Fruit fly (Drosophila melanogaster) whole organism, embryonic: ENCODE measurements around the gene dnc.

Experiments used
- ATbp ChIP-seq: fragments of 200-800 bp; sonication (Bioruptor generic); optimal IDR thresholded peaks from 2 replicates; lab custom pipeline; 2017; ENCODE audit warnings: missing biosample characterization, mild to moderate bottlenecking, missing genetic modification characterization, missing genetic modification reagents
- Abd-B ChIP-seq: fragments of 200-800 bp; sonication (Bioruptor generic); optimal IDR thresholded peaks from 2 replicates; lab custom pipeline; 2018; ENCODE audit warnings: missing biosample characterization, mild to moderate bottlenecking, missing genetic modification characterization, moderate library complexity
- CG10543 ChIP-seq: fragments of 200-800 bp; sonication (Bioruptor generic); optimal IDR thresholded peaks from 3 replicates; lab custom pipeline; 2017; ENCODE audit warnings: missing biosample characterization, mild to moderate bottlenecking, missing genetic modification characterization, moderate library complexity
- CG11560 ChIP-seq: fragments of 200-800 bp; sonication (Bioruptor generic); IDR thresholded peaks from 3 replicates; pipeline ENCODE4 v1.3.6; 2022; ENCODE audit warnings: missing biosample characterization, missing genetic modification characterization
- CG12391 ChIP-seq: fragments of 200-800 bp; sonication (Bioruptor generic); optimal IDR thresholded peaks from 3 replicates; lab custom pipeline; 2018; ENCODE audit warnings: missing biosample characterization, mild to moderate bottlenecking, missing genetic modification characterization, moderate library complexity
- CG14710 ChIP-seq: fragments of 200-800 bp; sonication (Bioruptor generic); optimal IDR thresholded peaks from 3 replicates; lab custom pipeline; 2019; ENCODE audit warnings: missing biosample characterization, mild to moderate bottlenecking, missing genetic modification characterization, moderate library complexity
- CG15514 ChIP-seq: fragments of 200-800 bp; sonication (Bioruptor generic); optimal IDR thresholded peaks from 3 replicates; lab custom pipeline; 2017; ENCODE audit warnings: missing biosample characterization, missing genetic modification characterization, mild to moderate bottlenecking, moderate library complexity, missing genetic modification reagents
- CG15696 ChIP-seq: fragments of 200-800 bp; sonication (Bioruptor generic); optimal IDR thresholded peaks from 2 replicates; lab custom pipeline; 2019; ENCODE audit warnings: missing biosample characterization, mild to moderate bottlenecking, missing genetic modification characterization, moderate library complexity
- CG17568 ChIP-seq: fragments of 200-800 bp; sonication (Bioruptor generic); optimal IDR thresholded peaks from 2 replicates; lab custom pipeline; 2018; ENCODE audit warnings: missing biosample characterization, mild to moderate bottlenecking, missing genetic modification characterization, moderate library complexity
- CG17912 ChIP-seq: fragments of 200-800 bp; sonication (Bioruptor generic); optimal IDR thresholded peaks from 2 replicates; lab custom pipeline; 2018; ENCODE audit warnings: missing biosample characterization, mild to moderate bottlenecking, missing genetic modification characterization
- CG2678 ChIP-seq: fragments of 200-800 bp; sonication (Bioruptor generic); optimal IDR thresholded peaks from 3 replicates; lab custom pipeline; 2019; ENCODE audit warnings: missing biosample characterization, mild to moderate bottlenecking, missing genetic modification characterization, moderate library complexity
- CG30020 ChIP-seq: fragments of 200-800 bp; optimal IDR thresholded peaks from 2 replicates; lab custom pipeline; 2019; ENCODE audit warnings: missing biosample characterization, mild to moderate bottlenecking, missing genetic modification characterization, moderate library complexity
- CG3726 ChIP-seq: fragments of 200-800 bp; sonication (Bioruptor generic); IDR thresholded peaks from 3 replicates; pipeline ENCODE4, ENCODE4 v1.3.6; 2022; ENCODE audit warnings: missing biosample characterization, missing genetic modification characterization
- CG4424 ChIP-seq: fragments of 200-800 bp; sonication (Bioruptor generic); optimal IDR thresholded peaks from 3 replicates; lab custom pipeline; 2016; ENCODE audit warnings: missing biosample characterization, missing genetic modification characterization
- CG4854 ChIP-seq: fragments of 200-800 bp; sonication (Bioruptor generic); optimal IDR thresholded peaks from 2 replicates; lab custom pipeline; 2016; ENCODE audit warnings: missing biosample characterization, missing genetic modification characterization, inconsistent platforms
- CG6689 ChIP-seq: fragments of 200-800 bp; sonication (Bioruptor generic); IDR thresholded peaks from 2 replicates; pipeline ENCODE4 v1.3.6; 2022; ENCODE audit warnings: missing biosample characterization, missing genetic modification characterization
- CG7839 ChIP-seq: fragments of 200-800 bp; sonication (Bioruptor generic); optimal IDR thresholded peaks from 3 replicates; lab custom pipeline; 2018; ENCODE audit warnings: missing biosample characterization, mild to moderate bottlenecking, missing genetic modification characterization, moderate library complexity
- Dad ChIP-seq: fragments of 200-800 bp; sonication (Bioruptor generic); optimal IDR thresholded peaks from 3 replicates; lab custom pipeline; 2016; ENCODE audit warnings: missing biosample characterization, missing genetic modification characterization
- Dbx ChIP-seq: fragments of 200-800 bp; sonication (Bioruptor generic); IDR thresholded peaks from 3 replicates; pipeline ENCODE4 v1.3.6; 2022; ENCODE audit warnings: missing biosample characterization, missing genetic modification characterization
- H15 ChIP-seq: fragments of 200-800 bp; sonication (Bioruptor generic); IDR thresholded peaks from 3 replicates; pipeline ENCODE4 v1.3.6; 2022; ENCODE audit warnings: missing biosample characterization, missing genetic modification characterization
- HLH4C ChIP-seq: fragments of 200-800 bp; sonication (Bioruptor generic); IDR thresholded peaks from 3 replicates; pipeline ENCODE4 v1.3.6; 2022; ENCODE audit warnings: missing biosample characterization, missing genetic modification characterization; ENCODE audit not compliant: partially characterized antibody
- HLH54F ChIP-seq: fragments of 200-800 bp; sonication (Bioruptor generic); optimal IDR thresholded peaks from 3 replicates; lab custom pipeline; 2016; ENCODE audit warnings: missing biosample characterization, missing genetic modification characterization
- HmgD ChIP-seq: fragments of 200-800 bp; sonication (Bioruptor generic); optimal IDR thresholded peaks from 3 replicates; lab custom pipeline; 2016; ENCODE audit warnings: missing biosample characterization, missing genetic modification characterization
- Hr78 ChIP-seq, 2 experiments: fragments of 200-800 bp in 1 of 2; fragments of >200 bp in 1 of 2; sonication (Bioruptor generic) in 1 of 2; optimal IDR thresholded peaks; 2 replicates each; lab custom pipeline; 2017 to 2019; ENCODE audit warnings: missing biosample characterization in 2 of 2, missing genetic modification characterization in 2 of 2, mild to moderate bottlenecking in 1 of 2, moderate library complexity in 1 of 2
- Jarid2 ChIP-seq: fragments of 200-800 bp; sonication (Bioruptor generic); optimal IDR thresholded peaks from 3 replicates; lab custom pipeline; 2017; ENCODE audit warnings: mild to moderate bottlenecking, missing biosample characterization, missing genetic modification reagents, missing genetic modification characterization
- Lim3 ChIP-seq: fragments of 200-800 bp; sonication (Bioruptor generic); IDR thresholded peaks from 2 replicates; pipeline ENCODE4 v1.3.6; 2022; ENCODE audit warnings: missing biosample characterization, missing genetic modification characterization
- Nf-YB ChIP-seq: fragments of 200-800 bp; sonication (Bioruptor generic); optimal IDR thresholded peaks from 3 replicates; lab custom pipeline; 2019; ENCODE audit warnings: missing biosample characterization, mild to moderate bottlenecking, missing genetic modification characterization, moderate library complexity
- Nf-YC ChIP-seq: fragments of 200-800 bp; optimal IDR thresholded peaks from 3 replicates; lab custom pipeline; 2019; ENCODE audit warnings: missing biosample characterization, mild to moderate bottlenecking, missing genetic modification characterization, moderate library complexity
- Rfx ChIP-seq: fragments of 200-800 bp; sonication (Bioruptor generic); IDR thresholded peaks from 2 replicates; pipeline ENCODE4 v1.3.6; 2022; ENCODE audit warnings: missing biosample characterization, missing genetic modification characterization
- Usf ChIP-seq: fragments of 200-800 bp; sonication (Bioruptor generic); optimal IDR thresholded peaks from 2 replicates; lab custom pipeline; 2017; ENCODE audit warnings: missing genotype, missing biosample characterization, missing genetic modification characterization
- cas ChIP-seq: fragments of 200-800 bp; sonication (Bioruptor generic); IDR thresholded peaks from 2 replicates; pipeline ENCODE4 v1.3.6; 2022; ENCODE audit warnings: missing biosample characterization, missing genetic modification characterization
- chinmo ChIP-seq: fragments of 200-800 bp; sonication (Bioruptor generic); IDR thresholded peaks from 4 replicates; pipeline ENCODE4 v1.3.6; 2022; ENCODE audit warnings: missing biosample characterization, missing genetic modification characterization; ENCODE audit not compliant: partially characterized antibody
- dan ChIP-seq: fragments of 200-800 bp; sonication (Bioruptor generic); IDR thresholded peaks from 2 replicates; pipeline ENCODE4 v1.3.6; 2022; ENCODE audit warnings: missing biosample characterization, missing genetic modification characterization
- dm ChIP-seq: fragments of 200-800 bp; sonication (Bioruptor generic); optimal IDR thresholded peaks from 3 replicates; lab custom pipeline; 2016; ENCODE audit warnings: missing biosample characterization, missing genetic modification characterization
- dmrt99B ChIP-seq: fragments of 200-800 bp; sonication (Bioruptor generic); optimal IDR thresholded peaks from 2 replicates; lab custom pipeline; 2018; ENCODE audit warnings: missing biosample characterization, mild to moderate bottlenecking, missing genetic modification characterization, moderate library complexity
- en ChIP-seq: fragments of 200-800 bp; sonication (Bioruptor generic); optimal IDR thresholded peaks from 2 replicates; lab custom pipeline; 2016; ENCODE audit warnings: missing biosample characterization, missing genetic modification characterization
- fd64A ChIP-seq: fragments of 200-800 bp; sonication (Bioruptor generic); optimal IDR thresholded peaks from 3 replicates; lab custom pipeline; 2018; ENCODE audit warnings: missing biosample characterization, mild to moderate bottlenecking, missing genetic modification characterization
- grau ChIP-seq: fragments of 200-800 bp; optimal IDR thresholded peaks from 3 replicates; lab custom pipeline; 2019; ENCODE audit warnings: missing biosample characterization, mild to moderate bottlenecking, missing genetic modification characterization, moderate library complexity
- hth ChIP-seq: fragments of >200 bp; optimal IDR thresholded peaks from 2 replicates; lab custom pipeline; 2017; ENCODE audit warnings: inconsistent platforms
- ken ChIP-seq: fragments of 200-800 bp; sonication (Bioruptor generic); IDR thresholded peaks from 3 replicates; pipeline ENCODE4 v1.3.6; 2022; ENCODE audit warnings: missing biosample characterization, missing genetic modification characterization
- klu ChIP-seq: fragments of 200-800 bp; sonication (Bioruptor generic); IDR thresholded peaks from 2 replicates; pipeline ENCODE4 v1.3.6; 2022; ENCODE audit warnings: missing biosample characterization, missing genetic modification characterization
- psq ChIP-seq: fragments of 200-800 bp; sonication (Bioruptor generic); optimal IDR thresholded peaks from 2 replicates; lab custom pipeline; 2017; ENCODE audit warnings: missing biosample characterization, missing genetic modification characterization
- sd ChIP-seq: fragments of 200-800 bp; sonication (Bioruptor generic); optimal IDR thresholded peaks from 3 replicates; lab custom pipeline; 2018; ENCODE audit warnings: missing biosample characterization, mild to moderate bottlenecking, missing genetic modification characterization, moderate library complexity
- sqz ChIP-seq: fragments of 200-800 bp; sonication (Bioruptor generic); optimal IDR thresholded peaks from 3 replicates; lab custom pipeline; 2018; ENCODE audit warnings: missing biosample characterization, mild to moderate bottlenecking, missing genetic modification characterization
- sr ChIP-seq: fragments of 200-800 bp; sonication (Bioruptor generic); IDR thresholded peaks from 3 replicates; pipeline ENCODE4 v1.3.6; 2022; ENCODE audit warnings: missing biosample characterization, missing genetic modification characterization
- sug ChIP-seq: fragments of 200-800 bp; optimal IDR thresholded peaks from 2 replicates; lab custom pipeline; 2019; ENCODE audit warnings: missing biosample characterization, mild to moderate bottlenecking, missing genetic modification characterization, moderate library complexity
- twi ChIP-seq: fragments of 200-800 bp; optimal IDR thresholded peaks from 2 replicates; lab custom pipeline; 2019; ENCODE audit warnings: missing biosample characterization, mild to moderate bottlenecking, missing genetic modification characterization, moderate library complexity
- vfl ChIP-seq: fragments of 200-800 bp; sonication (Bioruptor generic); optimal IDR thresholded peaks from 2 replicates; lab custom pipeline; 2016; ENCODE audit warnings: missing biosample characterization, missing genetic modification characterization

The dnc gene

dm6 chrX:3162405-3163256 lies 13.6 kb upstream of the dnc start (continued):
- TF ChIP-seq psq (peak; percentile 96), twi (tag; lab: Kevin White, UChicago) (peak; percentile 96), HmgD (peak; percentile 71), CG7839 (tag; lab: Kevin White, UChicago) (peak; percentile 96), Rfx (GFP tag; lab: Robert Waterston, UW) (peak; percentile 80), HLH54F (GFP tag; lab: Kevin White, UChicago) (peak; percentile 86), CG15696 (tag; lab: Kevin White, UChicago) (peak; percentile 91), ATbp (GFP tag; lab: Kevin White, UChicago) (peak; percentile 93), ken (GFP tag; lab: Robert Waterston, UW) (peak; percentile 93), Lim3 (GFP tag; lab: Robert Waterston, UW) (peak; percentile 71), dan (peak; percentile 82), CG30020 (peak; percentile 41), vfl (GFP tag; lab: Kevin White, UChicago) (peak; percentile 51), grau (peak; percentile 92), sug (tag; lab: Kevin White, UChicago) (peak; percentile 57), Dad (GFP tag; lab: Kevin White, UChicago) (peak; percentile 86), hth (no peak), CG2678 (tag; lab: Kevin White, UChicago) (peak; percentile 95), dm (GFP tag; lab: Kevin White, UChicago) (peak; percentile 84), fd64A (GFP tag; lab: Kevin White, UChicago) (peak; percentile 88), sr (GFP tag; lab: Robert Waterston, UW) (peak; percentile 74), Dbx (GFP tag; lab: Robert Waterston, UW) (peak; percentile 71), klu (GFP tag; lab: Robert Waterston, UW) (peak; percentile 78), cas (GFP tag; lab: Robert Waterston, UW) (peak; percentile 41; the same call in 1 of the 2 replicates), CG3726 (peak; percentile 91), dmrt99B (peak; percentile 95), CG11560 (tag; lab: Robert Waterston, UW) (peak; percentile 71), CG17568 (GFP tag; lab: Kevin White, UChicago) (no peak), CG4854 (peak; percentile 84)

dm6 chrX:3172217-3172616 lies 4.0 kb upstream of the dnc start:
- TF ChIP-seq CG17912 (no peak), Nf-YC (tag; lab: Kevin White, UChicago) (no peak), Jarid2 (GFP tag; lab: Kevin White, UChicago) (no peak), Hr78 (GFP tag; optimal IDR thresholded peaks at IDR 0.05; lab: Kevin White, UChicago) (peak in 1 of 2 experiments; percentile 91), Abd-B (GFP tag; lab: Kevin White, UChicago) (no peak), H15 (GFP tag; lab: Robert Waterston, UW) (no peak), CG10543 (GFP tag; lab: Kevin White, UChicago) (no peak), en (no peak), CG6689 (no peak)

- TF ChIP-seq Nf-YB (GFP tag; lab: Kevin White, UChicago) (no peak), CG14710 (tag; lab: Kevin White, UChicago) (peak; percentile 11), CG12391 (peak; percentile 11), sqz (GFP tag; lab: Kevin White, UChicago) (peak; percentile 84), CG4424 (GFP tag; lab: Kevin White, UChicago) (peak; percentile 12), sd (tag; lab: Kevin White, UChicago) (peak; percentile 16), HLH4C (GFP tag; lab: Robert Waterston, UW) (no peak), CG15514 (GFP tag; lab: Kevin White, UChicago) (peak; percentile 67), Usf (GFP tag; lab: Kevin White, UChicago) (no peak), chinmo (GFP tag; lab: Robert Waterston, UW) (0 out of 4 replicates have a peak, but pooled peaks have one; percentile 42)
Observed at dm6 chrX:3173072-3173471, 3.2 kb upstream of the dnc start, which contains the start of gene CG18508. Gene CG18508 (minus strand): TSS chrX:3173140.
